Worm (Caenorhabditis elegans): Measurements from ENCODE around the gene glb-15.

DNA sequence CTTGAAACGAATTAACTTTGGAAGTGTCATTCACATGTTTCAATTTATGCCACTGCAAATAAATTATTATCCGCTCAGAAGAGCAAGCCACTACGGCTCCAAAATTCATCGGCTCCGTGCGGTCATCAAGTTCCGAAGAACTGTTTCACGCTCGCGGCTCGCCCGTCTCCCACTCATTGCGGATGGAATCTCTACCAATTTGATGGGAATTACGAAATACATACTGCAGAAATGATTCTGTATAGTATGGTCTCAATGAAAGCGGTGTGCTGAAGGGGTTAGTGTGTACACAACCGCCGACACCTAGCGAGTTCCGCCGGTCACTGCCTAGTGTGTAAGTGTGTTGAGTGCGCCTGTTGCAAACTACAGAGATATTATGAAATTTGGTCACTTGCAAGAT lies 33.0 kb downstream of the glb-15 start:
- TF ChIP-seq unc-55 (GFP tag; optimal IDR thresholded peaks at IDR 0.05) (no peak), egl-27 (tag; optimal IDR thresholded peaks at IDR 0.05) (no peak)
